Worm (Caenorhabditis elegans) whole organism, late embryonic: ENCODE results near the gene F52D10.2.

ENCODE experiments used
- F13H6.1 ChIP-seq: sonication (generic microtip); optimal IDR thresholded peaks from 2 replicates; lab custom pipeline; 2016; ENCODE audit warnings: missing genetic modification characterization, missing compliant biosample characterization
- K02D7.2 ChIP-seq: sonication (generic microtip); optimal IDR thresholded peaks from 2 replicates; lab custom pipeline; 2017; ENCODE audit warnings: mild to moderate bottlenecking, missing genetic modification characterization, missing compliant biosample characterization
- T23F11.4 ChIP-seq: fragments of 200-800 bp; sonication (Bioruptor generic); optimal IDR thresholded peaks from 2 replicates; lab custom pipeline; 2018; ENCODE audit warnings: mild to moderate bottlenecking, missing genetic modification characterization, missing compliant biosample characterization
- Y22D7AL.16 ChIP-seq: sonication (generic microtip); optimal IDR thresholded peaks from 2 replicates; lab custom pipeline; 2016; ENCODE audit warnings: missing genetic modification characterization, missing compliant biosample characterization
- ahr-1 ChIP-seq: sonication (generic microtip); optimal IDR thresholded peaks from 2 replicates; lab custom pipeline; 2016; ENCODE audit warnings: missing genetic modification characterization, missing compliant biosample characterization
- ama-1 ChIP-seq: fragments of 150-350 bp; optimal IDR thresholded peaks from 2 replicates; lab custom pipeline; 2014
- ceh-2 ChIP-seq: sonication (generic microtip); optimal IDR thresholded peaks from 2 replicates; lab custom pipeline; 2016; ENCODE audit warnings: missing genotype, missing genetic modification characterization, missing compliant biosample characterization
- ceh-22 ChIP-seq: sonication (generic microtip); optimal IDR thresholded peaks from 2 replicates; lab custom pipeline; 2017; ENCODE audit warnings: missing biosample characterization, missing genetic modification characterization
- ceh-24 ChIP-seq: sonication (generic microtip); optimal IDR thresholded peaks from 2 replicates; lab custom pipeline; 2016; ENCODE audit warnings: mild to moderate bottlenecking, missing genetic modification characterization, missing compliant biosample characterization
- ceh-34 ChIP-seq: sonication (generic microtip); optimal IDR thresholded peaks from 2 replicates; lab custom pipeline; 2016; ENCODE audit warnings: mild to moderate bottlenecking, missing genetic modification characterization, missing compliant biosample characterization
- ceh-45 ChIP-seq: fragments of 200-800 bp; sonication (Bioruptor generic); IDR thresholded peaks from 2 replicates; pipeline ENCODE4 v1.3.6; 2022; ENCODE audit warnings: missing genetic modification reagents, missing genetic modification characterization, missing compliant biosample characterization
- ceh-48 ChIP-seq: sonication (generic microtip); optimal IDR thresholded peaks from 2 replicates; lab custom pipeline; 2016; ENCODE audit warnings: missing genetic modification characterization, inconsistent platforms, missing compliant biosample characterization
- ceh-6 ChIP-seq: fragments of 200-800 bp; sonication (Bioruptor generic); optimal IDR thresholded peaks from 2 replicates; lab custom pipeline; 2018; ENCODE audit warnings: mild to moderate bottlenecking, missing genetic modification characterization, missing compliant biosample characterization
- ceh-9 ChIP-seq: sonication (generic microtip); optimal IDR thresholded peaks from 2 replicates; lab custom pipeline; 2016; ENCODE audit warnings: mild to moderate bottlenecking, missing genetic modification characterization, inconsistent platforms, missing compliant biosample characterization
- eyg-1 ChIP-seq: sonication (generic microtip); optimal IDR thresholded peaks from 2 replicates; lab custom pipeline; 2016; ENCODE audit warnings: missing genotype, missing genetic modification characterization, missing compliant biosample characterization
- gmeb-2 ChIP-seq: sonication (generic microtip); optimal IDR thresholded peaks from 2 replicates; lab custom pipeline; 2016; ENCODE audit warnings: missing genetic modification characterization, inconsistent platforms, missing compliant biosample characterization
- hlh-15 ChIP-seq: sonication (generic microtip); optimal IDR thresholded peaks from 2 replicates; lab custom pipeline; 2016; ENCODE audit warnings: missing genetic modification characterization, missing compliant biosample characterization
- hlh-6 ChIP-seq: sonication (generic microtip); optimal IDR thresholded peaks from 2 replicates; lab custom pipeline; 2016; ENCODE audit warnings: missing genotype, missing genetic modification characterization, missing compliant biosample characterization
- lin-11 ChIP-seq: fragments of 200-800 bp; sonication (Bioruptor generic); optimal IDR thresholded peaks from 2 replicates; lab custom pipeline; 2018; ENCODE audit warnings: mild to moderate bottlenecking, missing genetic modification characterization, missing compliant biosample characterization
- nfya-1 ChIP-seq: sonication (generic microtip); optimal IDR thresholded peaks from 2 replicates; lab custom pipeline; 2017; ENCODE audit warnings: missing genetic modification characterization, mild to moderate bottlenecking, missing compliant biosample characterization, antibody characterized with exemption, moderate library complexity
- nhr-232 ChIP-seq: sonication (generic microtip); optimal IDR thresholded peaks from 2 replicates; lab custom pipeline; 2016; ENCODE audit warnings: missing genetic modification characterization, missing compliant biosample characterization
- npax-4 ChIP-seq: sonication (generic microtip); optimal IDR thresholded peaks from 2 replicates; lab custom pipeline; 2016; ENCODE audit warnings: missing genetic modification characterization, missing compliant biosample characterization
- odd-2 ChIP-seq: sonication (generic microtip); optimal IDR thresholded peaks from 2 replicates; lab custom pipeline; 2017; ENCODE audit warnings: antibody characterized with exemption, mild to moderate bottlenecking, missing genetic modification characterization, missing compliant biosample characterization
- pag-3 ChIP-seq: sonication (generic microtip); optimal IDR thresholded peaks from 2 replicates; lab custom pipeline; 2016; ENCODE audit warnings: missing compliant biosample characterization, missing genetic modification characterization, borderline replicate concordance
- pat-9 ChIP-seq: fragments of 200-800 bp; sonication (Bioruptor generic); optimal IDR thresholded peaks from 2 replicates; lab custom pipeline; 2018; ENCODE audit warnings: mild to moderate bottlenecking, missing genetic modification characterization, moderate library complexity, missing compliant biosample characterization
- pax-1 ChIP-seq: fragments of 150-350 bp; optimal IDR thresholded peaks from 2 replicates; lab custom pipeline; 2014; ENCODE audit warnings: missing biosample characterization, missing genetic modification characterization
- pha-2 ChIP-seq: sonication (generic microtip); optimal IDR thresholded peaks from 2 replicates; lab custom pipeline; 2017; ENCODE audit warnings: mild to moderate bottlenecking, missing genetic modification characterization, missing compliant biosample characterization
- pha-4 ChIP-seq: fragments of 150-350 bp; optimal IDR thresholded peaks from 2 replicates; lab custom pipeline; 2018; ENCODE audit warnings: missing biosample characterization, missing genetic modification reagents, missing genetic modification characterization
- pqm-1 ChIP-seq: sonication (generic microtip); optimal IDR thresholded peaks from 2 replicates; lab custom pipeline; 2016; ENCODE audit warnings: missing genetic modification characterization, missing compliant biosample characterization
- ref-2 ChIP-seq: sonication (generic microtip); optimal IDR thresholded peaks from 2 replicates; lab custom pipeline; 2016; ENCODE audit warnings: missing genetic modification characterization, missing compliant biosample characterization
- rnt-1 ChIP-seq: sonication (generic microtip); optimal IDR thresholded peaks from 2 replicates; lab custom pipeline; 2016; ENCODE audit warnings: missing genetic modification characterization, missing compliant biosample characterization
- sox-2 ChIP-seq: fragments of 200-800 bp; sonication (Bioruptor generic); IDR thresholded peaks from 2 replicates; pipeline ENCODE4 v1.3.6; 2022; ENCODE audit warnings: missing genetic modification reagents, missing genetic modification characterization, missing compliant biosample characterization
- sox-4 ChIP-seq: sonication (generic microtip); optimal IDR thresholded peaks from 2 replicates; lab custom pipeline; 2017; ENCODE audit warnings: mild to moderate bottlenecking, missing genetic modification characterization, inconsistent platforms, missing compliant biosample characterization
- tbx-2 ChIP-seq: sonication (generic microtip); optimal IDR thresholded peaks from 2 replicates; lab custom pipeline; 2016; ENCODE audit warnings: missing genetic modification characterization, missing compliant biosample characterization
- tbx-7 ChIP-seq: sonication (generic microtip); optimal IDR thresholded peaks from 2 replicates; lab custom pipeline; 2016; ENCODE audit warnings: missing genotype, missing genetic modification characterization, missing compliant biosample characterization
- ttx-3 ChIP-seq: sonication (generic microtip); optimal IDR thresholded peaks from 2 replicates; lab custom pipeline; 2016; ENCODE audit warnings: missing genetic modification reagents, missing genetic modification characterization, missing compliant biosample characterization
- unc-3 ChIP-seq, 2 experiments: fragments of 200-800 bp in 1 of 2; sonication (Bioruptor generic) in 1 of 2; sonication (generic microtip) in 1 of 2; conservative IDR thresholded peaks in 1 of 2; optimal IDR thresholded peaks in 1 of 2; 2 replicates each; pipeline versions ENCODE4 v1.3.6 to Lab custom; 2016 to 2022; ENCODE audit warnings: missing compliant biosample characterization in 2 of 2, missing genetic modification characterization in 2 of 2, missing genetic modification reagents in 1 of 2
- unc-42 ChIP-seq: sonication (generic microtip); optimal IDR thresholded peaks from 2 replicates; lab custom pipeline; 2016; ENCODE audit warnings: missing genotype, missing genetic modification characterization, missing compliant biosample characterization
- ztf-16 ChIP-seq: sonication (generic microtip); optimal IDR thresholded peaks from 2 replicates; lab custom pipeline; 2017; ENCODE audit warnings: missing genetic modification characterization, missing compliant biosample characterization

Gene F52D10.2

ce11 chrX:11600488-11601106 lies 9.1 kb upstream of the F52D10.2 start (continued):
- TF ChIP-seq Y22D7AL.16 (tag; lab: Kevin White, UChicago), result no peak
- no peak for TF ChIP-seq odd-2
- no peak for TF ChIP-seq npax-4 (tag; lab: Kevin White, UChicago)
- TF ChIP-seq tbx-2 (tag; lab: Kevin White, UChicago), result peak; percentile 21
- TF ChIP-seq ceh-2, result peak; percentile 7
- TF ChIP-seq unc-3 (GFP tag; conservative IDR thresholded peaks at IDR 0.05; lab: Robert Waterston, UW), result no peak
- TF ChIP-seq unc-3 (tag; optimal IDR thresholded peaks at IDR 0.05; lab: Kevin White, UChicago), result no peak
- no peak for TF ChIP-seq pag-3 (tag; lab: Kevin White, UChicago)
- TF ChIP-seq unc-42, result no peak
- no peak for TF ChIP-seq ref-2 (tag; lab: Kevin White, UChicago)
- TF ChIP-seq K02D7.2, result no peak
- TF ChIP-seq sox-2 (GFP tag; lab: Robert Waterston, UW), result no peak
- TF ChIP-seq rnt-1 (tag; lab: Kevin White, UChicago), result peak; percentile 13

DNA sequence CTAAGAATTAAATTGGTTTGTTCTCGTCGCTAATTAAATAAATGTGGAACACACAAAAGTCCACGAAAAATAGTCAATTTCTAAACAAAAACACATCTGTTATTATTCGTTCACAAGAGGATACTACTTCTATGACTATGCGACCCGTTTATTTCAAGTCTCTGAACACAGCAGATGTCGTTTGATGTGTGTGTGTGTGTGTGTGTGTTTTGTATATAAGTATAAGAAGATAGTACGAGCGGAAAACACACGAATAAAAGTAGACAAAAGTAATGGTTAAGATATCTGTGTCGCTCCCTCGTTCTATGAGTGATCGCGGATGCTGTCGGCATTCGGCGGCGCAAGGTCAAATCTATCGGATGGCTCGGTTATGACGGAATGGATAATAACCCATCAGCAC lies 7.3 kb upstream of the F52D10.2 start:
- TF ChIP-seq F13H6.1 (tag; lab: Kevin White, UChicago) (no peak), pag-3 (tag; lab: Kevin White, UChicago) (no peak), ceh-24 (tag; lab: Kevin White, UChicago) (no peak), tbx-7 (tag; lab: Kevin White, UChicago) (no peak), T23F11.4 (GFP tag; lab: Kevin White, UChicago) (no peak), ceh-22 (no peak), pax-1 (tag; lab: Kevin White, UChicago) (no peak), pat-9 (tag; lab: Kevin White, UChicago) (no peak), hlh-15 (no peak), pha-4 (tag; lab: Kevin White, UChicago) (no peak), ceh-9 (tag; lab: Kevin White, UChicago) (no peak), unc-3 (GFP tag; conservative IDR thresholded peaks at IDR 0.05; lab: Robert Waterston, UW) (no peak), unc-3 (tag; optimal IDR thresholded peaks at IDR 0.05; lab: Kevin White, UChicago) (no peak)

DNA sequence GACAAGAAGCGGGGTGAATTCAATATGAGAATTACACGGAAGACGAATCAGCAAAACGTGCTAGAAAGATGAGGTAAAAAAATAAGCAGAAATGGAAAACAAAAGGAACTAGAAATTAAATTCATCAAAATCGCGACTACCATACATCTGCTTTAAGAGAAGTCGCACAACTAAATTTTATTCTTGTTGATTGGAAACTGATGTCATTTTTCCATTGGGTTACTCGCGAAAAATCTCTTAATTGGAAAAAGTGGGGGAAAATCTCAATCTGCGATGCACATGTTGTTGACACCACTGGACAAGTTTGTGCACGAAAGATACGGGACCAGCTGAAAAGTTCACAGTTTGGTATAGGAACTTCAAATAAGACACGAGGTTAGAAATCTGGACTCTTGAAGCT lies 5.4 kb upstream of the F52D10.2 start:
- TF ChIP-seq ceh-34 (tag; lab: Kevin White, UChicago), result no peak
- TF ChIP-seq pha-2 (tag; lab: Kevin White, UChicago), result no peak
- TF ChIP-seq ama-1 (lab: Kevin White, UChicago), result no peak
- no peak for TF ChIP-seq hlh-15
- no peak for TF ChIP-seq ceh-45 (GFP tag; lab: Robert Waterston, UW)

DNA sequence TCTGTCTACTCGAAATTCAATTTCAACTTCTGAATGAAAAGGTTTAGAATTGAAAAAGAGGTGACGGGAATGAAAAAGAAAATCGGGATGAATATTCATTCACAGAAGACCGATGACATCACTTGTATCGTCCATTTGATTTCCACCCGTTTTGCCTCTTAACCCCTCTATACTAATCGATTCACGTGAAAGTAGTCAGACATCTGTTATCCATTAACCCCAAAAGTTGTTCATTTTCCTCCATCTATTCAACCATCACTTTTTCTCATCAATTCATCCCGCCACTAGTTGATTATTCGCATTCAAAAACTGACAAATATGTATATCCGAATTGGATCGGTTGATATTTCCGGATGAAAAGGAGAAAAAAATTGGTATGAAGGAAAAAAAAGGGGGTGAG lies 1.0 kb upstream of the F52D10.2 start:
- no peak for TF ChIP-seq ceh-48 (tag; lab: Kevin White, UChicago)
- no peak for TF ChIP-seq hlh-6 (tag; lab: Kevin White, UChicago)
- TF ChIP-seq ama-1 (lab: Kevin White, UChicago), result no peak
- TF ChIP-seq nfya-1 (tag; lab: Kevin White, UChicago), result no peak
- no peak for TF ChIP-seq ceh-6 (GFP tag; lab: Kevin White, UChicago)
- TF ChIP-seq eyg-1 (tag; lab: Kevin White, UChicago), result no peak
- no peak for TF ChIP-seq F13H6.1 (tag; lab: Kevin White, UChicago)
- no peak for TF ChIP-seq ahr-1
- TF ChIP-seq nhr-232 (tag; lab: Kevin White, UChicago), result no peak
- TF ChIP-seq pqm-1 (tag; lab: Kevin White, UChicago), result no peak
- no peak for TF ChIP-seq pha-4 (tag; lab: Kevin White, UChicago)
- TF ChIP-seq lin-11 (tag; lab: Kevin White, UChicago), result no peak
- TF ChIP-seq sox-4 (tag; lab: Kevin White, UChicago), result no peak
- no peak for TF ChIP-seq pha-2 (tag; lab: Kevin White, UChicago)
- no peak for TF ChIP-seq unc-3 (GFP tag; conservative IDR thresholded peaks at IDR 0.05; lab: Robert Waterston, UW)
- no peak for TF ChIP-seq unc-3 (tag; optimal IDR thresholded peaks at IDR 0.05; lab: Kevin White, UChicago)
- TF ChIP-seq hlh-15, result no peak
- no peak for TF ChIP-seq gmeb-2 (tag; lab: Kevin White, UChicago)
- TF ChIP-seq ztf-16, result no peak
- TF ChIP-seq ttx-3 (tag; lab: Kevin White, UChicago), result no peak
